Fruit fly (Drosophila melanogaster) whole organism, embryonic: ENCODE results near the gene Ciz1.

Experiments used
- CG10979 ChIP-seq: fragments of 200-800 bp; sonication (Bioruptor generic); optimal IDR thresholded peaks from 2 replicates; lab custom pipeline; 2018; ENCODE audit warnings: missing biosample characterization, mild to moderate bottlenecking, missing genetic modification characterization, moderate library complexity
- CG11093 ChIP-seq: fragments of 200-800 bp; sonication (Bioruptor generic); IDR thresholded peaks from 3 replicates; pipeline ENCODE4 v1.3.6; 2022; ENCODE audit warnings: missing biosample characterization, missing genetic modification characterization
- CG11456 ChIP-seq: fragments of 200-800 bp; sonication (Bioruptor generic); IDR thresholded peaks from 3 replicates; pipeline ENCODE4 v1.3.6; 2022; ENCODE audit warnings: missing biosample characterization, missing genetic modification characterization
- CG11504 ChIP-seq: fragments of 200-800 bp; sonication (Bioruptor generic); optimal IDR thresholded peaks from 3 replicates; lab custom pipeline; 2019; ENCODE audit warnings: missing biosample characterization, mild to moderate bottlenecking, missing genetic modification characterization, moderate library complexity
- CG14667 ChIP-seq: fragments of 200-800 bp; sonication (Bioruptor generic); IDR thresholded peaks from 2 replicates; pipeline ENCODE4 v1.3.6; 2022; ENCODE audit warnings: missing biosample characterization, missing genetic modification characterization
- CG17186 ChIP-seq: fragments of 200-800 bp; sonication (Bioruptor generic); optimal IDR thresholded peaks from 3 replicates; lab custom pipeline; 2017; ENCODE audit warnings: missing biosample characterization, missing genetic modification reagents, missing genetic modification characterization
- CG17612 ChIP-seq: fragments of 200-800 bp; sonication (Bioruptor generic); IDR thresholded peaks from 2 replicates; pipeline ENCODE4 v1.3.6; 2022; ENCODE audit warnings: missing biosample characterization, missing genetic modification characterization
- CG30403 ChIP-seq: fragments of 200-800 bp; sonication (Bioruptor generic); optimal IDR thresholded peaks from 3 replicates; lab custom pipeline; 2016; ENCODE audit warnings: missing biosample characterization, missing genetic modification characterization
- CG31365 ChIP-seq: fragments of 200-800 bp; sonication (Bioruptor generic); optimal IDR thresholded peaks from 2 replicates; lab custom pipeline; 2018; ENCODE audit warnings: missing biosample characterization, mild to moderate bottlenecking, missing genetic modification characterization
- CG4820 ChIP-seq: fragments of 200-800 bp; sonication (Bioruptor generic); optimal IDR thresholded peaks from 3 replicates; lab custom pipeline; 2016; ENCODE audit warnings: missing biosample characterization, missing genetic modification characterization
- CG6791 ChIP-seq: fragments of 200-800 bp; sonication (Bioruptor generic); IDR thresholded peaks from 3 replicates; pipeline ENCODE4 v1.3.6; 2022; ENCODE audit warnings: missing biosample characterization, missing genetic modification characterization; ENCODE audit not compliant: partially characterized antibody
- CG6813 ChIP-seq: fragments of 200-800 bp; sonication (Bioruptor generic); optimal IDR thresholded peaks from 2 replicates; lab custom pipeline; 2017; ENCODE audit warnings: missing biosample characterization, missing genetic modification characterization, mild to moderate bottlenecking, moderate library complexity, missing genetic modification reagents
- CG8478 ChIP-seq: fragments of >200 bp; optimal IDR thresholded peaks from 2 replicates; lab custom pipeline; 2018
- CTCF ChIP-seq: fragments of 200-800 bp; sonication (Bioruptor generic); optimal IDR thresholded peaks from 2 replicates; lab custom pipeline; 2017; ENCODE audit warnings: missing biosample characterization, mild to moderate bottlenecking, missing genetic modification characterization, moderate library complexity
- Dfd ChIP-seq, 2 experiments: fragments of >200 bp; optimal IDR thresholded peaks; 2 replicates each; lab custom pipeline; 2017; ENCODE audit warnings: missing biosample characterization in 2 of 2, missing genetic modification characterization in 2 of 2
- Dll ChIP-seq: fragments of 200-800 bp; sonication (Bioruptor generic); IDR thresholded peaks from 4 replicates; pipeline ENCODE4 v1.3.6; 2022; ENCODE audit warnings: missing biosample characterization, missing genetic modification characterization; ENCODE audit not compliant: partially characterized antibody
- Dp ChIP-seq: fragments of 200-800 bp; sonication (Bioruptor generic); optimal IDR thresholded peaks from 2 replicates; lab custom pipeline; 2018; ENCODE audit warnings: missing biosample characterization, mild to moderate bottlenecking, missing genetic modification characterization, moderate library complexity
- E2f2 ChIP-seq: fragments of 200-800 bp; sonication (Bioruptor generic); IDR thresholded peaks from 2 replicates; pipeline ENCODE4 v1.3.6; 2022; ENCODE audit warnings: missing biosample characterization, missing genetic modification characterization
- Gsc ChIP-seq: fragments of 200-800 bp; sonication (Bioruptor generic); IDR thresholded peaks from 2 replicates; pipeline ENCODE4 v1.3.6; 2022; ENCODE audit warnings: missing biosample characterization, missing genetic modification characterization
- Hmr ChIP-seq: fragments of 200-800 bp; sonication (Bioruptor generic); optimal IDR thresholded peaks from 3 replicates; lab custom pipeline; 2017; ENCODE audit warnings: mild to moderate bottlenecking, missing biosample characterization, missing genetic modification reagents, missing genetic modification characterization
- Hmx ChIP-seq: fragments of 200-800 bp; sonication (Bioruptor generic); optimal IDR thresholded peaks from 2 replicates; lab custom pipeline; 2016; ENCODE audit warnings: missing biosample characterization, missing genetic modification characterization
- Hr3 ChIP-seq: fragments of 200-800 bp; sonication (Bioruptor generic); optimal IDR thresholded peaks from 3 replicates; lab custom pipeline; 2016; ENCODE audit warnings: missing biosample characterization, missing genetic modification characterization
- Mrtf ChIP-seq: fragments of 200-800 bp; sonication (Bioruptor generic); IDR thresholded peaks from 3 replicates; pipeline ENCODE4 v1.3.6; 2022; ENCODE audit warnings: missing biosample characterization, missing genetic modification characterization
- Opbp ChIP-seq: fragments of 200-800 bp; sonication (Bioruptor generic); IDR thresholded peaks from 3 replicates; pipeline ENCODE4 v1.3.6; 2022; ENCODE audit warnings: missing biosample characterization, missing genetic modification characterization; ENCODE audit not compliant: partially characterized antibody
- Optix ChIP-seq: fragments of 200-800 bp; sonication (Bioruptor generic); IDR thresholded peaks from 3 replicates; pipeline ENCODE4 v1.3.6; 2022; ENCODE audit warnings: missing biosample characterization, missing genetic modification characterization
- Pdp1 ChIP-seq, 2 experiments: fragments of 200-800 bp; sonication (Bioruptor generic); optimal IDR thresholded peaks; 3 replicates each; lab custom pipeline; 2016; ENCODE audit warnings: missing biosample characterization in 2 of 2, missing genetic modification characterization in 2 of 2, mild to moderate bottlenecking in 1 of 2, moderate library complexity in 1 of 2
- Side ChIP-seq: fragments of 200-800 bp; sonication (Bioruptor generic); optimal IDR thresholded peaks from 2 replicates; lab custom pipeline; 2016; ENCODE audit warnings: missing biosample characterization, missing genetic modification characterization
- br ChIP-seq: fragments of >200 bp; optimal IDR thresholded peaks from 2 replicates; lab custom pipeline; 2017
- chinmo ChIP-seq: fragments of 200-800 bp; sonication (Bioruptor generic); IDR thresholded peaks from 4 replicates; pipeline ENCODE4 v1.3.6; 2022; ENCODE audit warnings: missing biosample characterization, missing genetic modification characterization; ENCODE audit not compliant: partially characterized antibody
- ci ChIP-seq: fragments of 200-800 bp; sonication (Bioruptor generic); IDR thresholded peaks from 3 replicates; pipeline ENCODE4 v1.3.6; 2022; ENCODE audit warnings: missing biosample characterization, missing genetic modification characterization
- disco-r ChIP-seq: fragments of 200-800 bp; sonication (Bioruptor generic); optimal IDR thresholded peaks from 2 replicates; lab custom pipeline; 2016; ENCODE audit warnings: missing biosample characterization, missing genetic modification characterization
- dmrt11E ChIP-seq: fragments of 200-800 bp; sonication (Bioruptor generic); optimal IDR thresholded peaks from 3 replicates; lab custom pipeline; 2018; ENCODE audit warnings: missing biosample characterization, mild to moderate bottlenecking, missing genetic modification characterization, moderate library complexity
- gce ChIP-seq: fragments of 200-800 bp; sonication (Bioruptor generic); IDR thresholded peaks from 3 replicates; pipeline ENCODE4 v1.3.6; 2022; ENCODE audit warnings: missing biosample characterization, missing genetic modification characterization
- gfzf ChIP-seq: fragments of 200-800 bp; sonication (Bioruptor generic); optimal IDR thresholded peaks from 2 replicates; lab custom pipeline; 2016; ENCODE audit warnings: missing biosample characterization, mild to moderate bottlenecking, missing genetic modification characterization, moderate library complexity
- lab ChIP-seq: fragments of 200-800 bp; sonication (Bioruptor generic); optimal IDR thresholded peaks from 3 replicates; lab custom pipeline; 2017; ENCODE audit warnings: missing biosample characterization, missing genetic modification characterization, mild to moderate bottlenecking, moderate library complexity, missing genetic modification reagents
- peb ChIP-seq: fragments of 200-800 bp; sonication (Bioruptor generic); IDR thresholded peaks from 2 replicates; pipeline ENCODE4 v1.3.6; 2022; ENCODE audit warnings: missing biosample characterization, missing genetic modification characterization
- sr ChIP-seq: fragments of 200-800 bp; sonication (Bioruptor generic); IDR thresholded peaks from 3 replicates; pipeline ENCODE4 v1.3.6; 2022; ENCODE audit warnings: missing biosample characterization, missing genetic modification characterization
- stwl ChIP-seq: fragments of 200-800 bp; sonication (Bioruptor generic); optimal IDR thresholded peaks from 3 replicates; lab custom pipeline; 2018; ENCODE audit warnings: missing biosample characterization, mild to moderate bottlenecking, missing genetic modification characterization, moderate library complexity
- tgo ChIP-seq: fragments of 200-800 bp; sonication (Bioruptor generic); IDR thresholded peaks from 3 replicates; pipeline ENCODE4 v1.3.6; 2022; ENCODE audit warnings: missing biosample characterization, missing genetic modification characterization
- tx ChIP-seq: fragments of 200-800 bp; sonication (Bioruptor generic); optimal IDR thresholded peaks from 2 replicates; lab custom pipeline; 2016; ENCODE audit warnings: missing biosample characterization, missing genetic modification characterization
- zfh2 ChIP-seq: fragments of 200-800 bp; sonication (Bioruptor generic); optimal IDR thresholded peaks from 2 replicates; lab custom pipeline; 2016; ENCODE audit warnings: missing biosample characterization, missing genetic modification characterization

Gene Ciz1

DNA sequence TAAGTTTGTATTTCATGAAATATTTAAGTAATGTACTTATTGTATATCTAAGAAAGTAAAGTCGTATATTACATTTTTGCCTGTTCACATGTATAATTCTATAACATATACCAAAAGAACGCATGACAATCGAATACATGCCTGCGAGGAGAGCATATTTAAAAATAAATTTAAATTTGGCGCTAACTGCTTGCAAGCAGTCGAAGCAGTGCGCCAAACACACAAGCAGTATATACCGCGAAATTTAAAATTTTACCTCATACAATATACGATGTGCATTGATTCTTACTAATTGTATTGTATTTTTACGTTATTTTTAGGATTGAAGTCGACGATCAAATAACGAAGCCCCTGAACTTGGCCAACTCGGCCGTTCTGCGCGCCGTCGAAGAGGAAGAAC is 40.2 kb upstream of the Ciz1 start:
- TF ChIP-seq E2f2 (GFP tag; lab: Robert Waterston, UW) (peak; percentile 99), CG31365 (tag; lab: Kevin White, UChicago) (peak; percentile 99), CTCF (GFP tag; lab: Kevin White, UChicago) (peak; percentile 22), Side (GFP tag; lab: Kevin White, UChicago) (no peak), Hr3 (no peak), Opbp (GFP tag; lab: Robert Waterston, UW) (0 out of 3 replicates have a peak, but pooled peaks have one; percentile 29), CG6791 (0 out of 3 replicates have a peak, but pooled peaks have one; percentile 31), Dfd (GFP tag; optimal IDR thresholded peaks at IDR 0.05; lab: Kevin White, UChicago) (peak in 1 of 2 experiments; percentile 91), CG11456 (GFP tag; lab: Robert Waterston, UW) (no peak), Dp (peak; percentile 81), CG6813 (GFP tag; lab: Kevin White, UChicago) (no peak), CG11504 (tag; lab: Kevin White, UChicago) (peak; percentile 29), dmrt11E (tag; lab: Kevin White, UChicago) (no peak), CG30403 (GFP tag; lab: Kevin White, UChicago) (no peak), disco-r (GFP tag; lab: Kevin White, UChicago) (no peak), stwl (tag; lab: Kevin White, UChicago) (peak; percentile 17), lab (no peak)

DNA sequence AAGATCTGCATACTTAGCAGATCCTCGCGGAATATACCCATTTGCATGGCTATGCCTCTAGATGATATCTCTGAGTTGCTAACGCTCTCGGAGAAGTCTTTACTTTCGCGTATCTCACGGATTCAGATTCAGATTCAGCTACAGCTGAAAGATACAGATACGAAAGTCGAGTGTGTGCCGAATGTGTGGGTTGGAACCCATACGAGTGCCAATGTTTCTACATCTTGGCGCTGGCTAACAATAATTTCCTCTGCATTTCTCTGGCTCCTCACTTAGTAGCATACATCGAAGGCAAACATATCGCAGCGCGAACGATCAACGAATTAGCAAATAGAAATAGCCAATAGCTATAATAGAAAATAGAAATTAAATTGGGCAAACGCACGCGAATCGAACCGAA is 35.3 kb upstream of the Ciz1 start:
- TF ChIP-seq chinmo: 0 out of 4 replicates have a peak, but pooled peaks have one; percentile 53
- no peak for TF ChIP-seq CG10979
- TF ChIP-seq ci (GFP tag; lab: Robert Waterston, UW): no peak
- no peak for TF ChIP-seq zfh2
- TF ChIP-seq gfzf (GFP tag; lab: Kevin White, UChicago): no peak
- no peak for TF ChIP-seq CG17186 (GFP tag; lab: Kevin White, UChicago)
- no peak for TF ChIP-seq gce (GFP tag; lab: Robert Waterston, UW)
- no peak for TF ChIP-seq Hr3
- no peak for TF ChIP-seq Optix (GFP tag; lab: Robert Waterston, UW)
- TF ChIP-seq Gsc (GFP tag; lab: Robert Waterston, UW): no peak
- TF ChIP-seq Hmx: no peak
- no peak for TF ChIP-seq CG11093 (GFP tag; lab: Robert Waterston, UW)
- no peak for TF ChIP-seq CG14667
- TF ChIP-seq br (lab: Kevin White, UChicago): no peak
- no peak for TF ChIP-seq Side (GFP tag; lab: Kevin White, UChicago)
- no peak for TF ChIP-seq Dll (GFP tag; lab: Robert Waterston, UW)
- peak; percentile 82 for TF ChIP-seq sr (GFP tag; lab: Robert Waterston, UW)

DNA sequence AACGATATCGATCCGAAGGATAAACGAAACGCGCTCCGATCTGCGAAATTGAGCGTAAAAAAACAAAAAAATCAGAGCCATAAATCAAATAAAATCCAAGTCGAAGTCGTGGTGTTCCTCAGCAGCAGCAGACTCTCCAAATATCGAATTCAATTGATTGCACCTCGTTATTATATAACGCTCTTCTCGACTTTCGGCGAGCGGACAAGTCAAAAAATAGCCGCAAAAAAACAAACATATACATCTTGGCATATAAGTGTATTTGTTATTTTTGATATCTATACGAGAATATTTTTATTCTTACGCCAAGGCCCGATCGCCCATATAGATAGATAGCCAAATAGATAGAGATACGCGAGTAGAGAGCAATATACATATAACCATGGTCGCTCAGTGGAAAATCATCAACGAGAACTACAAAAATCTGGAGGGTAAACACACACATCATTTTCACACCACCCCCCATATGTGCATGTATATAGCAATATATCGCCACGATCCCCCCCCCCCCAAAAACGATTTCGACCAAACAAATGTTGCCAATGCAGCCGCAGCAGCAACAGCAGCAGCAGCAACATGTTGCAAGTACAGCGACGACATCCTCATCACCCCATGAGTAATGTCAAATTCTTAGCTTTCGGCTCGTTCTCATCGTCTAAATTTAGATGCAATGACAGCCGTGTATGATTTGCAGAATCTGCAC is 34.6 kb upstream of the Ciz1 start:
- TF ChIP-seq CG11504 (tag; lab: Kevin White, UChicago) (peak; percentile 92), Pdp1 (GFP tag; optimal IDR thresholded peaks at IDR 0.05; lab: Kevin White, UChicago) (peak in 1 of 2 experiments; percentile 90), Mrtf (no peak)

DNA sequence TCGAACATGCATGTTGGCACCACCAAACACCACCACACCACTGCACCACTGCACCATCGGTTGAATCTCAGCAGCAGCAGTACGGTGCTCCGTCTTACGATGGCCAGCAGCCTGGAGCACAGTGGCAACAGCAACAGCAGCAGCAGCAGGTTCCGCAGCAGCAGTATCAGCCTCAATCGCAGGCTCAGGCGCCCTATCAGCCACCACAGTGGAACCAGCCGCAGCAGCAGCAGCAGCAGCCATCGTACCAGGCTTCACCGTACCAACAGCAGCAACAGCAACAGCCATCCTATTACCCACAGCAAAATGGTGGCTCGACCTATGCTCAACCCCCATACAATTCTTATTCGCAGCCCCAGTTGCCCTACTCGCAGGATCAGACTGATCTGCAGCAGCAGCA is 32.3 kb upstream of the Ciz1 start:
- peak; percentile 57 for TF ChIP-seq CG8478 (lab: Kevin White, UChicago)
- no peak for TF ChIP-seq CG17612 (GFP tag; lab: Robert Waterston, UW)
- no peak for TF ChIP-seq peb (GFP tag; lab: Robert Waterston, UW)
- TF ChIP-seq ci (GFP tag; lab: Robert Waterston, UW): 0 out of 3 replicates have a peak, but pooled peaks have one; percentile 9
- TF ChIP-seq tgo (GFP tag; lab: Robert Waterston, UW): no peak
- TF ChIP-seq CG4820 (GFP tag; lab: Kevin White, UChicago): no peak
- TF ChIP-seq tx: no peak
- TF ChIP-seq Hmr (GFP tag; lab: Kevin White, UChicago): no peak
